Fruit fly (Drosophila melanogaster): ENCODE measurements around the gene dop.

Gene dop

dm6 chr3L:15619626-15620247, 53.9 kb downstream of the dop start, which contains the start of gene Phs (continued):
- TF ChIP-seq sens-2 (GFP tag; IDR thresholded peaks at IDR 0.05) (peak; percentile 63), zf30C (GFP tag; optimal IDR thresholded peaks at IDR 0.05) (peak; percentile 36), bcd (GFP tag; optimal IDR thresholded peaks at IDR 0.05) (peak; percentile 76), p53 (GFP tag; optimal IDR thresholded peaks at IDR 0.05) (peak; percentile 71), toy (GFP tag; IDR thresholded peaks at IDR 0.05) (no peak; the same call in 1 of the 2 replicates), Bdp1 (GFP tag; optimal IDR thresholded peaks at IDR 0.05) (peak; percentile 84), CG8944 (GFP tag; optimal IDR thresholded peaks at IDR 0.05) (peak; percentile 90), Gsc (GFP tag; IDR thresholded peaks at IDR 0.05) (no peak), Antp (GFP tag; optimal IDR thresholded peaks at IDR 0.05) (peak; percentile 93), Aef1 (GFP tag; IDR thresholded peaks at IDR 0.05) (peak; percentile 55), trem (tag; optimal IDR thresholded peaks at IDR 0.05) (peak; percentile 66), insv (GFP tag; optimal IDR thresholded peaks at IDR 0.05) (peak in 1 of 2 experiments; percentile 30), pan (optimal IDR thresholded peaks at IDR 0.05) (no peak), pan (GFP tag; optimal IDR thresholded peaks at IDR 0.05 in 1 of 2, IDR thresholded peaks at IDR 0.05 in 1 of 2) (peak in 1 of 2 experiments; percentile 71), cg (GFP tag; optimal IDR thresholded peaks at IDR 0.05) (peak; percentile 98), scrt (GFP tag; optimal IDR thresholded peaks at IDR 0.05) (peak; percentile 28), CG10462 (GFP tag; optimal IDR thresholded peaks at IDR 0.05) (peak; percentile 19), NK7.1 (GFP tag; optimal IDR thresholded peaks at IDR 0.05) (peak; percentile 80), CG14441 (GFP tag; IDR thresholded peaks at IDR 0.05) (peak; percentile 65), CG8281 (tag; optimal IDR thresholded peaks at IDR 0.05) (no peak), CG12299 (tag; optimal IDR thresholded peaks at IDR 0.05) (no peak), Nf-YB (GFP tag; optimal IDR thresholded peaks at IDR 0.05) (no peak), HHEX (GFP tag; optimal IDR thresholded peaks at IDR 0.05) (peak; percentile 76), kay (GFP tag; optimal IDR thresholded peaks at IDR 0.05) (peak; percentile 61), CG42726 (GFP tag; IDR thresholded peaks at IDR 0.05; ENCODE audit: partially characterized antibody) (no peak), sob (GFP tag; IDR thresholded peaks at IDR 0.05) (peak; percentile 96), Mes4 (GFP tag; optimal IDR thresholded peaks at IDR 0.05) (peak; percentile 72), ham (GFP tag; IDR thresholded peaks at IDR 0.05) (no peak), CG12071 (GFP tag; optimal IDR thresholded peaks at IDR 0.05) (peak; percentile 74), CG9932 (GFP tag; IDR thresholded peaks at IDR 0.05) (peak; percentile 96), CG1603 (tag; optimal IDR thresholded peaks at IDR 0.05) (peak; percentile 83), CG3281 (GFP tag; optimal IDR thresholded peaks at IDR 0.05) (peak; percentile 56), peb (GFP tag; IDR thresholded peaks at IDR 0.05) (peak; percentile 72), CG32767 (GFP tag; IDR thresholded peaks at IDR 0.05) (no peak), H15 (GFP tag; IDR thresholded peaks at IDR 0.05) (peak; percentile 82), CG6813 (GFP tag; optimal IDR thresholded peaks at IDR 0.05) (peak; percentile 72), nmo (GFP tag; optimal IDR thresholded peaks at IDR 0.05) (peak; percentile 36), ab (GFP tag; optimal IDR thresholded peaks at IDR 0.05) (peak; percentile 46), CG17802 (tag; optimal IDR thresholded peaks at IDR 0.05) (peak; percentile 74), hth (optimal IDR thresholded peaks at IDR 0.05) (no peak), fd64A (GFP tag; optimal IDR thresholded peaks at IDR 0.05) (peak; percentile 55), ewg (GFP tag; optimal IDR thresholded peaks at IDR 0.05) (peak; percentile 82), mld (GFP tag; IDR thresholded peaks at IDR 0.05; ENCODE audit: partially characterized antibody) (no peak), Eip74EF (GFP tag; optimal IDR thresholded peaks at IDR 0.05) (no peak), CG18011 (GFP tag; optimal IDR thresholded peaks at IDR 0.05) (peak; percentile 56), CG4328 (GFP tag; optimal IDR thresholded peaks at IDR 0.05) (peak; percentile 51), pum (GFP tag; optimal IDR thresholded peaks at IDR 0.05) (peak; percentile 89), CG12236 (GFP tag; optimal IDR thresholded peaks at IDR 0.05) (peak; percentile 56), CG2120 (GFP tag; optimal IDR thresholded peaks at IDR 0.05) (peak; percentile 93)

Data from whole organism, embryonic.